Worm (Caenorhabditis elegans) whole organism, L4 larva: Measurements from ENCODE around the gene srsx-30.

Experiments
- F37D6.2 ChIP-seq: sonication (generic microtip); optimal IDR thresholded peaks from 2 replicates; lab custom pipeline; 2016; ENCODE audit warnings: mild to moderate bottlenecking, missing genetic modification characterization, missing compliant biosample characterization
- T20F7.1 ChIP-seq: fragments of 200-800 bp; sonication (Bioruptor generic); optimal IDR thresholded peaks from 2 replicates; lab custom pipeline; 2018; ENCODE audit warnings: mild to moderate bottlenecking, missing genetic modification characterization, missing compliant biosample characterization
- Y105C5A.15 ChIP-seq: fragments of 200-800 bp; sonication (Bioruptor generic); IDR thresholded peaks from 2 replicates; pipeline ENCODE4 v1.3.6; 2022; ENCODE audit warnings: missing genetic modification characterization, missing compliant biosample characterization
- ama-1 ChIP-seq: fragments of 150-350 bp; optimal IDR thresholded peaks from 2 replicates; lab custom pipeline; 2014; ENCODE audit warnings: inconsistent platforms, mixed read lengths
- arid-1 ChIP-seq: fragments of 200-800 bp; sonication (Bioruptor generic); conservative IDR thresholded peaks from 2 replicates; pipeline ENCODE4 v1.3.6; 2022; ENCODE audit warnings: missing genetic modification reagents, missing genetic modification characterization, missing compliant biosample characterization
- ceh-20 ChIP-seq: fragments of 200-800 bp; sonication (Bioruptor generic); IDR thresholded peaks from 2 replicates; pipeline ENCODE4 v1.3.6; 2022; ENCODE audit warnings: missing genetic modification reagents, missing genetic modification characterization, missing compliant biosample characterization
- ceh-28 ChIP-seq: fragments of 150-350 bp; optimal IDR thresholded peaks from 2 replicates; lab custom pipeline; 2014; ENCODE audit warnings: missing biosample characterization, missing genetic modification reagents, missing genetic modification characterization
- cey-2 ChIP-seq: sonication (generic microtip); optimal IDR thresholded peaks from 3 replicates; lab custom pipeline; 2017; ENCODE audit warnings: missing genetic modification characterization, mild to moderate bottlenecking, missing compliant biosample characterization, antibody characterized with exemption, borderline replicate concordance; ENCODE audit not compliant: insufficient read depth
- ctbp-1 ChIP-seq: fragments of 200-800 bp; sonication (Bioruptor generic); IDR thresholded peaks from 2 replicates; pipeline ENCODE4 v1.3.6; 2022; ENCODE audit warnings: missing genetic modification reagents, missing genetic modification characterization, missing compliant biosample characterization
- daf-16 ChIP-seq, 3 experiments: sonication (generic microtip); optimal IDR thresholded peaks; 2 replicates each; lab custom pipeline; 2016 to 2017; ENCODE audit warnings: missing genetic modification characterization in 3 of 3, missing genetic modification reagents in 3 of 3, mild to moderate bottlenecking in 2 of 3, missing compliant biosample characterization in 2 of 3, missing biosample characterization in 1 of 3, moderate library complexity in 1 of 3
- daf-8 ChIP-seq: fragments of 200-800 bp; sonication (Bioruptor generic); IDR thresholded peaks from 2 replicates; pipeline ENCODE4 v1.3.6; 2022; ENCODE audit warnings: missing genetic modification characterization, missing compliant biosample characterization
- dmd-6 ChIP-seq: fragments of 200-800 bp; sonication (Bioruptor generic); IDR thresholded peaks from 2 replicates; pipeline ENCODE4 v1.3.6; 2022; ENCODE audit warnings: missing genetic modification reagents, missing genetic modification characterization, missing compliant biosample characterization
- dpl-1 ChIP-seq: fragments of 150-350 bp; optimal IDR thresholded peaks from 2 replicates; lab custom pipeline; 2014; ENCODE audit warnings: missing biosample characterization, missing genetic modification reagents, missing genetic modification characterization
- duxl-1 ChIP-seq: sonication (generic microtip); optimal IDR thresholded peaks from 2 replicates; lab custom pipeline; 2016; ENCODE audit warnings: mild to moderate bottlenecking, missing genetic modification characterization, moderate library complexity, missing compliant biosample characterization; ENCODE audit not compliant: poor library complexity
- dve-1 ChIP-seq: sonication (generic microtip); optimal IDR thresholded peaks from 2 replicates; lab custom pipeline; 2017; ENCODE audit warnings: antibody characterized with exemption, mild to moderate bottlenecking, missing genetic modification characterization, missing compliant biosample characterization; ENCODE audit not compliant: insufficient read depth
- egl-43 ChIP-seq: fragments of 200-800 bp; sonication (Bioruptor generic); IDR thresholded peaks from 2 replicates; pipeline ENCODE4 v1.3.6; 2022; ENCODE audit warnings: missing genetic modification reagents, missing genetic modification characterization, missing compliant biosample characterization
- fkh-10 ChIP-seq: fragments of 150-350 bp; optimal IDR thresholded peaks from 2 replicates; lab custom pipeline; 2014; ENCODE audit warnings: missing biosample characterization, missing genetic modification reagents, missing genetic modification characterization
- gei-8 ChIP-seq: fragments of 200-800 bp; sonication (Bioruptor generic); optimal IDR thresholded peaks from 2 replicates; lab custom pipeline; 2018; ENCODE audit warnings: mild to moderate bottlenecking, missing genetic modification characterization, missing compliant biosample characterization
- hif-1 ChIP-seq, 2 experiments: sonication (generic microtip); optimal IDR thresholded peaks; 2 replicates each; lab custom pipeline; 2016 to 2017; ENCODE audit warnings: missing compliant biosample characterization in 2 of 2, missing genetic modification characterization in 2 of 2, missing genetic modification reagents in 2 of 2, missing genotype in 2 of 2, mild to moderate bottlenecking in 1 of 2
- hlh-11 ChIP-seq: fragments of 200-800 bp; sonication (Bioruptor generic); optimal IDR thresholded peaks from 2 replicates; lab custom pipeline; 2018; ENCODE audit warnings: mild to moderate bottlenecking, missing genetic modification characterization, missing compliant biosample characterization
- hlh-30 ChIP-seq: sonication (generic microtip); optimal IDR thresholded peaks from 2 replicates; lab custom pipeline; 2017; ENCODE audit warnings: antibody characterized with exemption, mild to moderate bottlenecking, missing genetic modification characterization, missing compliant biosample characterization; ENCODE audit not compliant: insufficient read depth
- lin-1 ChIP-seq: fragments of 200-800 bp; sonication (Bioruptor generic); IDR thresholded peaks from 2 replicates; pipeline ENCODE4 v1.3.6; 2022; ENCODE audit warnings: missing genetic modification reagents, missing genetic modification characterization, missing compliant biosample characterization
- lin-38 ChIP-seq: fragments of 200-800 bp; sonication (Bioruptor generic); IDR thresholded peaks from 2 replicates; pipeline ENCODE4 v1.3.6; 2022; ENCODE audit warnings: missing genetic modification reagents, missing genetic modification characterization, missing compliant biosample characterization
- lir-3 ChIP-seq: sonication (generic microtip); optimal IDR thresholded peaks from 2 replicates; lab custom pipeline; 2016; ENCODE audit warnings: mild to moderate bottlenecking, missing genetic modification characterization, missing compliant biosample characterization
- lsy-2 ChIP-seq, 2 experiments: fragments of 150-350 bp in 1 of 2; sonication (generic microtip) in 1 of 2; optimal IDR thresholded peaks; 2 replicates each; lab custom pipeline; 2014 to 2017; ENCODE audit warnings: missing biosample characterization in 2 of 2, missing genetic modification characterization in 2 of 2
- mdl-1 ChIP-seq, 2 experiments: fragments of 150-350 bp in 1 of 2; sonication (generic microtip) in 1 of 2; optimal IDR thresholded peaks; 2 replicates each; lab custom pipeline; 2014 to 2017; ENCODE audit warnings: missing biosample characterization in 2 of 2, missing genetic modification characterization in 2 of 2
- mdt-29 ChIP-seq: fragments of 200-800 bp; sonication (Bioruptor generic); IDR thresholded peaks from 2 replicates; pipeline ENCODE4 v1.3.6; 2022; ENCODE audit warnings: missing genetic modification reagents, missing genetic modification characterization, missing compliant biosample characterization
- mep-1 ChIP-seq: fragments of 150-350 bp; sonication (generic microtip); optimal IDR thresholded peaks from 3 replicates; lab custom pipeline; 2014; ENCODE audit warnings: missing biosample characterization, missing genetic modification characterization
- mes-2 ChIP-seq: sonication (generic microtip); optimal IDR thresholded peaks from 2 replicates; lab custom pipeline; 2016; ENCODE audit warnings: missing genotype, mild to moderate bottlenecking, missing genetic modification characterization, missing compliant biosample characterization; ENCODE audit not compliant: poor library complexity, severe bottlenecking
- mxl-2 ChIP-seq: fragments of 200-800 bp; sonication (Bioruptor generic); conservative IDR thresholded peaks from 2 replicates; pipeline ENCODE4 v1.3.6; 2022; ENCODE audit warnings: missing genetic modification reagents, missing genetic modification characterization, missing compliant biosample characterization
- mxl-3 ChIP-seq: fragments of 200-800 bp; sonication (Bioruptor generic); optimal IDR thresholded peaks from 2 replicates; lab custom pipeline; 2018; ENCODE audit warnings: mild to moderate bottlenecking, missing genetic modification characterization, missing compliant biosample characterization
- nhr-11 ChIP-seq: fragments of 150-350 bp; optimal IDR thresholded peaks from 2 replicates; lab custom pipeline; 2014; ENCODE audit warnings: missing biosample characterization, missing genetic modification characterization
- nhr-28 ChIP-seq: fragments of 150-350 bp; optimal IDR thresholded peaks from 2 replicates; lab custom pipeline; 2014; ENCODE audit warnings: missing biosample characterization, missing genetic modification characterization
- nhr-41 ChIP-seq: fragments of 200-800 bp; sonication (Bioruptor generic); IDR thresholded peaks from 2 replicates; pipeline ENCODE4 v1.3.6; 2022; ENCODE audit warnings: missing genetic modification reagents, missing genetic modification characterization, missing compliant biosample characterization
- nhr-77 ChIP-seq: fragments of 150-350 bp; optimal IDR thresholded peaks from 2 replicates; lab custom pipeline; 2014; ENCODE audit warnings: missing biosample characterization, missing genetic modification characterization
- pha-4 ChIP-seq, 2 experiments: fragments of 150-350 bp in 1 of 2; fragments of 200-800 bp in 1 of 2; sonication (Bioruptor generic) in 1 of 2; IDR thresholded peaks in 1 of 2; optimal IDR thresholded peaks in 1 of 2; 2 replicates each; pipeline versions ENCODE4 v1.3.6 to Lab custom; 2014 to 2022; ENCODE audit warnings: missing genetic modification characterization in 2 of 2, missing genetic modification reagents in 2 of 2, missing biosample characterization in 1 of 2, missing compliant biosample characterization in 1 of 2
- php-3 ChIP-seq: fragments of 200-800 bp; sonication (Bioruptor generic); IDR thresholded peaks from 2 replicates; pipeline ENCODE4 v1.3.6; 2022; ENCODE audit warnings: missing genetic modification reagents, missing genetic modification characterization, missing compliant biosample characterization
- rbr-2 ChIP-seq: sonication (generic microtip); optimal IDR thresholded peaks from 2 replicates; lab custom pipeline; 2016; ENCODE audit warnings: missing genotype, missing genetic modification characterization, missing compliant biosample characterization
- saeg-2 ChIP-seq: fragments of 200-800 bp; sonication (Bioruptor generic); IDR thresholded peaks from 2 replicates; pipeline ENCODE4 v1.3.6; 2022; ENCODE audit warnings: missing genetic modification reagents, missing genetic modification characterization, missing compliant biosample characterization
- snpc-1.2 ChIP-seq: fragments of 200-800 bp; sonication (Bioruptor generic); IDR thresholded peaks from 2 replicates; pipeline ENCODE4 v1.3.6; 2022; ENCODE audit warnings: missing genetic modification reagents, missing genetic modification characterization, missing compliant biosample characterization
- spr-1 ChIP-seq: sonication (generic microtip); optimal IDR thresholded peaks from 2 replicates; lab custom pipeline; 2016; ENCODE audit warnings: mild to moderate bottlenecking, missing genetic modification characterization, missing compliant biosample characterization
- tag-97 ChIP-seq: fragments of 200-800 bp; sonication (Bioruptor generic); IDR thresholded peaks from 2 replicates; pipeline ENCODE4 v1.3.6; 2022; ENCODE audit warnings: missing genetic modification characterization, missing compliant biosample characterization
- unc-130 ChIP-seq: sonication (generic microtip); optimal IDR thresholded peaks from 2 replicates; lab custom pipeline; 2016; ENCODE audit warnings: missing genetic modification reagents, missing genetic modification characterization, missing compliant biosample characterization
- zag-1 ChIP-seq: fragments of 150-350 bp; optimal IDR thresholded peaks from 2 replicates; lab custom pipeline; 2014; ENCODE audit warnings: missing biosample characterization, missing genetic modification characterization
- zip-11 ChIP-seq: fragments of 200-800 bp; sonication (Bioruptor generic); IDR thresholded peaks from 2 replicates; pipeline ENCODE4 v1.3.6; 2022; ENCODE audit warnings: missing genetic modification characterization, missing compliant biosample characterization
- zip-2 ChIP-seq: fragments of 150-350 bp; optimal IDR thresholded peaks from 2 replicates; lab custom pipeline; 2014; ENCODE audit warnings: missing biosample characterization, missing genetic modification characterization

Gene srsx-30

ce11 chrV:10174632-10175075 lies 16.0 kb downstream of the srsx-30 start (continued):
- TF ChIP-seq ceh-20 (GFP tag; lab: Robert Waterston, UW) (peak; percentile 58; the same call in 1 of the 2 replicates), ctbp-1 (GFP tag; lab: Robert Waterston, UW) (peak; percentile 85; the same call in 1 of the 2 replicates), dve-1 (tag; lab: Kevin White, UChicago) (no peak), saeg-2 (0 out of 2 replicates have a peak, but pooled peaks have one; percentile 26), rbr-2 (tag; lab: Kevin White, UChicago) (peak; percentile 89), fkh-10 (GFP tag; lab: Kevin White, UChicago) (peak; percentile 98), F37D6.2 (tag; lab: Kevin White, UChicago) (peak; percentile 84), T20F7.1 (GFP tag; lab: Kevin White, UChicago) (no peak), hif-1 (tag; optimal IDR thresholded peaks at IDR 0.05; lab: Kevin White, UChicago) (peak in 1 of 2 experiments; percentile 66), gei-8 (no peak), arid-1 (GFP tag; lab: Robert Waterston, UW) (0 out of 2 replicates have a peak, but pooled peaks have one; percentile 31), lir-3 (tag; lab: Kevin White, UChicago) (no peak), hlh-11 (tag; lab: Kevin White, UChicago) (peak; percentile 56), duxl-1 (no peak), pha-4 (GFP tag; IDR thresholded peaks at IDR 0.05; lab: Robert Waterston, UW) (no peak), pha-4 (tag; optimal IDR thresholded peaks at IDR 0.05; lab: Kevin White, UChicago) (no peak), php-3 (GFP tag; lab: Robert Waterston, UW) (no peak), mdt-29 (GFP tag; lab: Robert Waterston, UW) (0 out of 2 replicates have a peak, but pooled peaks have one; percentile 25), ceh-28 (tag; lab: Kevin White, UChicago) (peak; percentile 78), ama-1 (lab: Kevin White, UChicago) (no peak), zip-2 (no peak), cey-2 (no peak), mxl-2 (GFP tag; lab: Robert Waterston, UW) (no peak), mes-2 (peak; percentile 34)

ce11 chrV:10178166-10178565 lies 19.5 kb downstream of the srsx-30 start:
- peak; percentile 51 for TF ChIP-seq T20F7.1 (GFP tag; lab: Kevin White, UChicago)
- peak; percentile 64 for TF ChIP-seq hlh-30 (tag; lab: Kevin White, UChicago)
- TF ChIP-seq nhr-41 (GFP tag; lab: Robert Waterston, UW): no peak
- peak; percentile 14 for TF ChIP-seq spr-1 (tag; lab: Kevin White, UChicago)
- peak; percentile 63 for TF ChIP-seq rbr-2 (tag; lab: Kevin White, UChicago)
- TF ChIP-seq mxl-3 (GFP tag; lab: Kevin White, UChicago): peak; percentile 24
- no peak for TF ChIP-seq snpc-1.2 (GFP tag; lab: Robert Waterston, UW)
- peak; percentile 27 for TF ChIP-seq dpl-1 (GFP tag; lab: Kevin White, UChicago)
- peak; percentile 93 for TF ChIP-seq lin-38 (GFP tag; lab: Robert Waterston, UW)
- TF ChIP-seq unc-130 (GFP tag; lab: Kevin White, UChicago): peak; percentile 17
- TF ChIP-seq mes-2: peak; percentile 38
- peak; percentile 33 for TF ChIP-seq nhr-11 (tag; lab: Kevin White, UChicago)
- peak; percentile 40 for TF ChIP-seq nhr-28
- peak; percentile 60 for TF ChIP-seq dve-1 (tag; lab: Kevin White, UChicago)
- TF ChIP-seq dmd-6 (GFP tag; lab: Robert Waterston, UW): peak; percentile 16; the same call in 1 of the 2 replicates
- TF ChIP-seq hif-1 (tag; optimal IDR thresholded peaks at IDR 0.05; lab: Kevin White, UChicago): peak in 1 of 2 experiments; percentile 72
- TF ChIP-seq egl-43 (GFP tag; lab: Robert Waterston, UW): 0 out of 2 replicates have a peak, but pooled peaks have one; percentile 25
- peak in 1 of 2 experiments; percentile 17 for TF ChIP-seq mdl-1 (tag; optimal IDR thresholded peaks at IDR 0.05; lab: Kevin White, UChicago)
- TF ChIP-seq ctbp-1 (GFP tag; lab: Robert Waterston, UW): 0 out of 2 replicates have a peak, but pooled peaks have one; percentile 22
- TF ChIP-seq Y105C5A.15 (GFP tag; lab: Robert Waterston, UW): no peak
- TF ChIP-seq fkh-10 (GFP tag; lab: Kevin White, UChicago): peak; percentile 53
- TF ChIP-seq daf-8 (GFP tag; lab: Robert Waterston, UW): no peak
- TF ChIP-seq zag-1: peak; percentile 32
- peak in 1 of 2 experiments; percentile 64 for TF ChIP-seq lsy-2 (tag; optimal IDR thresholded peaks at IDR 0.05; lab: Kevin White, UChicago)
- peak; percentile 63 for TF ChIP-seq mep-1
- no peak for TF ChIP-seq daf-16 (GFP tag; optimal IDR thresholded peaks at IDR 0.05; lab: Kevin White, UChicago)
- peak; percentile 12 for TF ChIP-seq daf-16 (tag; optimal IDR thresholded peaks at IDR 0.05; lab: Kevin White, UChicago)
- no peak for TF ChIP-seq tag-97
- no peak for TF ChIP-seq zip-11 (GFP tag; lab: Robert Waterston, UW)
- TF ChIP-seq lin-1 (GFP tag; lab: Robert Waterston, UW): no peak
- TF ChIP-seq hlh-11 (tag; lab: Kevin White, UChicago): peak; percentile 59
- TF ChIP-seq nhr-77 (tag; lab: Kevin White, UChicago): no peak
